Fruit fly (Drosophila melanogaster): ENCODE results near the gene CG15731.

CG15731 gene

DNA sequence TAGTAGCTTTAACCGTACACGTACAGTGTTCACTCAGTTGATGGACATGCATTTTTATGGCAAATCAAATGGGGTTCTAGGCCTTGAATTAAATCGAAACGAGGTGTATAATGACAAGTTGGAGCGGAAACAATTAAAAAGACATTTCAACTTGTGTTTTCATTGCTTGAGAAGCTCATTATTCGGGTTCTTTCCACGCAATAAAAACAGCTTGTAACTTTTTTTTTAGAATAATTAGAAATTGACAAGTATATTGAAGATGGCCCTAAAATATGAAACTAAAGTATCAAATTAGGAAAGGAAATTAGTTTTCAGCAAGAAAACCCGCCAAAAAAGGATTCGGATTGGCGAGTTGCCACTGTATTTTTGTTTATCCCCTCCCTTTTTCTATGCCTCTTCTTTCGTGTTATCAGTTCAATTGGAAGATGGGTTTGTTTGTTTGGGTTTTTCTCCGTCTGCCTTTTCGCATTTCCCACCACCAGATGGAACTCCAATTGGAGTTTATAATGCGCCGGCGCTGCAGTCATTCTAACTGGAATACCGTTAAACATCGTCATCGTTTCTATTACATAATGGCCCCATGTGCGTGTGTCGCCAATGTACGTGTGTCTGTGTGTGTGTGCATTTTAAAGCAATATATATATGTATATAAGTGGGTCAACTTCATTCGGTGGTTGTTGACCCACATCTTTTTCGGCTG is 9.1 kb upstream of the CG15731 start (continued):
- TF ChIP-seq grn (GFP tag; optimal IDR thresholded peaks at IDR 0.05) (no peak), trh (GFP tag; optimal IDR thresholded peaks at IDR 0.05) (no peak), CG2202 (tag; optimal IDR thresholded peaks at IDR 0.05) (no peak), CG18262 (tag; optimal IDR thresholded peaks at IDR 0.05) (peak; percentile 47), sens (GFP tag) (peak; percentile 92), insv (GFP tag; optimal IDR thresholded peaks at IDR 0.05) (peak; percentile 66 to 97), luna (GFP tag; optimal IDR thresholded peaks at IDR 0.05) (peak; percentile 40), tgo (GFP tag; IDR thresholded peaks at IDR 0.05) (no peak), Stat92E (GFP tag; optimal IDR thresholded peaks at IDR 0.05) (no peak), Six4 (GFP tag; optimal IDR thresholded peaks at IDR 0.05) (peak; percentile 48), maf-S (GFP tag; optimal IDR thresholded peaks at IDR 0.05) (no peak), MESR4 (GFP tag; optimal IDR thresholded peaks at IDR 0.05) (no peak), lab (GFP tag; optimal IDR thresholded peaks at IDR 0.05) (peak; percentile 74), CG8478 (optimal IDR thresholded peaks at IDR 0.05) (no peak), tin (GFP tag; optimal IDR thresholded peaks at IDR 0.05) (peak; percentile 39), vfl (GFP tag; optimal IDR thresholded peaks at IDR 0.05) (no peak), en (GFP tag; optimal IDR thresholded peaks at IDR 0.05) (no peak), CG10654 (GFP tag; optimal IDR thresholded peaks at IDR 0.05) (peak; percentile 16), CG34376 (GFP tag; optimal IDR thresholded peaks at IDR 0.05) (peak; percentile 23), CG12071 (GFP tag; optimal IDR thresholded peaks at IDR 0.05) (no peak), CG7271 (tag; optimal IDR thresholded peaks at IDR 0.05) (no peak), Gug (GFP tag; IDR thresholded peaks at IDR 0.05) (no peak), CG11560 (tag; IDR thresholded peaks at IDR 0.05) (0 out of 3 replicates have a peak, but pooled peaks have one; percentile 12), CG1602 (GFP tag; optimal IDR thresholded peaks at IDR 0.05) (peak; percentile 38), btn (GFP tag; optimal IDR thresholded peaks at IDR 0.05) (no peak), Awh (GFP tag; IDR thresholded peaks at IDR 0.05) (no peak), cato (GFP tag; optimal IDR thresholded peaks at IDR 0.05; ENCODE audit: borderline replicate concordance) (no peak), slp2 (GFP tag; optimal IDR thresholded peaks at IDR 0.05) (no peak), bowl (GFP tag; IDR thresholded peaks at IDR 0.05) (no peak), Hmx (GFP tag; optimal IDR thresholded peaks at IDR 0.05) (no peak), corto (GFP tag; optimal IDR thresholded peaks at IDR 0.05) (no peak), Sry-β (GFP tag; optimal IDR thresholded peaks at IDR 0.05) (no peak), CG3163 (GFP tag; optimal IDR thresholded peaks at IDR 0.05) (no peak), Dp (GFP tag; optimal IDR thresholded peaks at IDR 0.05) (no peak), danr (GFP tag; IDR thresholded peaks at IDR 0.05) (no peak), CG15696 (tag; optimal IDR thresholded peaks at IDR 0.05) (no peak), CG4820 (GFP tag; optimal IDR thresholded peaks at IDR 0.05) (peak; percentile 20), Sry-δ (GFP tag; optimal IDR thresholded peaks at IDR 0.05) (no peak), CG2116 (GFP tag; optimal IDR thresholded peaks at IDR 0.05) (no peak), Ssrp (tag; optimal IDR thresholded peaks at IDR 0.05) (peak; percentile 50), CG3847 (GFP tag; IDR thresholded peaks at IDR 0.05) (no peak), NFAT (GFP tag; IDR thresholded peaks at IDR 0.05) (no peak), odd (GFP tag; optimal IDR thresholded peaks at IDR 0.05) (peak; percentile 39), CG12942 (GFP tag; optimal IDR thresholded peaks at IDR 0.05) (no peak), Eip74EF (GFP tag; optimal IDR thresholded peaks at IDR 0.05) (no peak), disco-r (GFP tag; optimal IDR thresholded peaks at IDR 0.05) (no peak), BEAF-32 (GFP tag; optimal IDR thresholded peaks at IDR 0.05) (no peak), Bdp1 (GFP tag; optimal IDR thresholded peaks at IDR 0.05) (no peak), stwl (tag; optimal IDR thresholded peaks at IDR 0.05) (no peak), Ada2b (GFP tag; IDR thresholded peaks at IDR 0.05) (no peak), Dref (GFP tag; IDR thresholded peaks at IDR 0.05) (no peak)
